Worm (Caenorhabditis elegans) whole organism, young adult: ENCODE results near the gene agl-1.
A peak's percentile ranks its signal among the peaks of the same experiment; 100 is the strongest.

Experiments used
- B0019.2 ChIP-seq: fragments of 200-800 bp; sonication (Bioruptor generic); conservative IDR thresholded peaks from 2 replicates; pipeline ENCODE4 v1.3.6; 2022; ENCODE audit warnings: missing genetic modification reagents, missing genetic modification characterization, missing compliant biosample characterization
- B0035.1 ChIP-seq: sonication (generic microtip); optimal IDR thresholded peaks from 2 replicates; lab custom pipeline; 2016; ENCODE audit warnings: missing genetic modification characterization, mild to moderate bottlenecking, missing compliant biosample characterization, missing genotype, missing genetic modification reagents
- B0336.3 ChIP-seq: fragments of 200-800 bp; sonication (Bioruptor generic); IDR thresholded peaks from 2 replicates; pipeline ENCODE4 v1.3.6; 2022; ENCODE audit warnings: missing genetic modification characterization, missing compliant biosample characterization
- C17E4.6 ChIP-seq: fragments of 200-800 bp; sonication (Bioruptor generic); IDR thresholded peaks from 2 replicates; pipeline ENCODE4 v1.3.6; 2022; ENCODE audit warnings: missing genetic modification reagents, missing genetic modification characterization, missing compliant biosample characterization
- F22D6.2 ChIP-seq: sonication (generic microtip); optimal IDR thresholded peaks from 2 replicates; lab custom pipeline; 2016; ENCODE audit warnings: mild to moderate bottlenecking, missing genetic modification characterization, missing compliant biosample characterization
- F23B12.7 ChIP-seq: sonication (generic microtip); optimal IDR thresholded peaks from 2 replicates; lab custom pipeline; 2017; ENCODE audit warnings: missing genetic modification characterization, mild to moderate bottlenecking, missing compliant biosample characterization, antibody characterized with exemption, moderate library complexity; ENCODE audit not compliant: insufficient read depth
- F33H1.4 ChIP-seq: fragments of 200-800 bp; sonication (Bioruptor generic); IDR thresholded peaks from 2 replicates; pipeline ENCODE4 v1.3.6; 2022; ENCODE audit warnings: missing genetic modification reagents, missing genetic modification characterization, missing compliant biosample characterization
- F39B2.1 ChIP-seq: fragments of 200-800 bp; sonication (Bioruptor generic); IDR thresholded peaks from 2 replicates; pipeline ENCODE4 v1.3.6; 2022; ENCODE audit warnings: missing genetic modification reagents, missing genetic modification characterization, missing compliant biosample characterization
- F57C9.4 ChIP-seq: sonication (generic microtip); optimal IDR thresholded peaks from 2 replicates; lab custom pipeline; 2017; ENCODE audit warnings: mild to moderate bottlenecking, missing genetic modification characterization, missing compliant biosample characterization
- Y56A3A.18 ChIP-seq: fragments of 200-800 bp; sonication (Bioruptor generic); IDR thresholded peaks from 2 replicates; pipeline ENCODE4 v1.3.6; 2022; ENCODE audit warnings: missing genetic modification reagents, missing genetic modification characterization, missing compliant biosample characterization
- Y67H2A.10 ChIP-seq: fragments of 200-800 bp; sonication (Bioruptor generic); conservative IDR thresholded peaks from 2 replicates; pipeline ENCODE4 v1.3.6; 2022; ENCODE audit warnings: missing genetic modification reagents, missing genetic modification characterization, missing compliant biosample characterization
- akir-1 ChIP-seq: fragments of 200-800 bp; sonication (Bioruptor generic); optimal IDR thresholded peaks from 2 replicates; lab custom pipeline; 2018; ENCODE audit warnings: mild to moderate bottlenecking, missing genetic modification characterization, moderate library complexity, missing compliant biosample characterization
- athp-1 ChIP-seq: sonication (generic microtip); optimal IDR thresholded peaks from 2 replicates; lab custom pipeline; 2017; ENCODE audit warnings: mild to moderate bottlenecking, missing genetic modification characterization, missing compliant biosample characterization
- attf-6 ChIP-seq: fragments of 200-800 bp; sonication (Bioruptor generic); IDR thresholded peaks from 2 replicates; pipeline ENCODE4 v1.3.6; 2022; ENCODE audit warnings: missing genetic modification reagents, missing genetic modification characterization, missing compliant biosample characterization
- cebp-2 ChIP-seq: fragments of 200-800 bp; sonication (Bioruptor generic); IDR thresholded peaks from 2 replicates; pipeline ENCODE4 v1.3.6; 2022; ENCODE audit warnings: missing genetic modification characterization, missing compliant biosample characterization
- ceh-27 ChIP-seq: fragments of 200-800 bp; sonication (Bioruptor generic); optimal IDR thresholded peaks from 2 replicates; lab custom pipeline; 2018; ENCODE audit warnings: mild to moderate bottlenecking, missing genetic modification characterization, moderate library complexity, missing compliant biosample characterization
- ceh-79 ChIP-seq: sonication (generic microtip); optimal IDR thresholded peaks from 2 replicates; lab custom pipeline; 2017; ENCODE audit warnings: mild to moderate bottlenecking, missing genetic modification characterization, missing compliant biosample characterization
- ceh-91 ChIP-seq: fragments of 200-800 bp; sonication (Bioruptor generic); IDR thresholded peaks from 2 replicates; pipeline ENCODE4 v1.3.6; 2022; ENCODE audit warnings: missing genetic modification reagents, missing genetic modification characterization, missing compliant biosample characterization
- dox-1 ChIP-seq: fragments of 200-800 bp; sonication (Bioruptor generic); IDR thresholded peaks from 2 replicates; pipeline ENCODE4 v1.3.6; 2022; ENCODE audit warnings: missing genetic modification reagents, missing genetic modification characterization, missing compliant biosample characterization
- egl-44 ChIP-seq: fragments of 200-800 bp; sonication (Bioruptor generic); IDR thresholded peaks from 2 replicates; pipeline ENCODE4 v1.3.6; 2022; ENCODE audit warnings: missing genetic modification reagents, missing genetic modification characterization, missing compliant biosample characterization
- egrh-3 ChIP-seq: fragments of 200-800 bp; sonication (Bioruptor generic); IDR thresholded peaks from 2 replicates; pipeline ENCODE4 v1.3.6; 2022; ENCODE audit warnings: missing genetic modification reagents, missing genetic modification characterization, missing compliant biosample characterization
- ekl-4 ChIP-seq: fragments of 200-800 bp; sonication (Bioruptor generic); IDR thresholded peaks from 2 replicates; pipeline ENCODE4 v1.3.6; 2022; ENCODE audit warnings: missing genetic modification reagents, missing genetic modification characterization, missing compliant biosample characterization
- fkh-3 ChIP-seq: sonication (generic microtip); optimal IDR thresholded peaks from 2 replicates; lab custom pipeline; 2016; ENCODE audit warnings: mild to moderate bottlenecking, missing genetic modification characterization, missing compliant biosample characterization
- hmg-1.2 ChIP-seq: fragments of 200-800 bp; sonication (Bioruptor generic); IDR thresholded peaks from 2 replicates; pipeline ENCODE4 v1.3.6; 2022; ENCODE audit warnings: missing genetic modification reagents, missing genetic modification characterization, missing compliant biosample characterization
- hmg-20 ChIP-seq: fragments of 200-800 bp; sonication (Bioruptor generic); IDR thresholded peaks from 2 replicates; pipeline ENCODE4 v1.3.6; 2022; ENCODE audit warnings: missing genetic modification reagents, missing genetic modification characterization, missing compliant biosample characterization
- hsf-1 ChIP-seq: fragments of 200-800 bp; sonication (Bioruptor generic); IDR thresholded peaks from 2 replicates; pipeline ENCODE4 v1.3.6; 2022; ENCODE audit warnings: missing genetic modification reagents, missing genetic modification characterization, missing compliant biosample characterization
- lag-1 ChIP-seq: fragments of 200-800 bp; sonication (Bioruptor generic); IDR thresholded peaks from 2 replicates; pipeline ENCODE4 v1.3.6; 2022; ENCODE audit warnings: missing genetic modification reagents, missing genetic modification characterization, missing compliant biosample characterization
- lin-35 ChIP-seq, 3 experiments: fragments of 150-350 bp in 2 of 3; sonication (generic microtip) in 1 of 3; optimal IDR thresholded peaks; 2 replicates each; lab custom pipeline; 2014 to 2018; ENCODE audit warnings: missing biosample characterization in 3 of 3, missing genetic modification characterization in 3 of 3, missing genetic modification reagents in 3 of 3
- lin-40 ChIP-seq: sonication (generic microtip); optimal IDR thresholded peaks from 2 replicates; lab custom pipeline; 2016; ENCODE audit warnings: missing genetic modification characterization, mild to moderate bottlenecking, missing compliant biosample characterization, missing genotype, missing genetic modification reagents
- lin-54 ChIP-seq: fragments of 200-800 bp; sonication (Bioruptor generic); optimal IDR thresholded peaks from 2 replicates; lab custom pipeline; 2018; ENCODE audit warnings: mild to moderate bottlenecking, missing genetic modification characterization, missing compliant biosample characterization
- madf-3 ChIP-seq: fragments of 200-800 bp; sonication (Bioruptor generic); IDR thresholded peaks from 2 replicates; pipeline ENCODE4 v1.3.6; 2022; ENCODE audit warnings: missing genetic modification reagents, missing genetic modification characterization, missing compliant biosample characterization
- madf-8 ChIP-seq: fragments of 200-800 bp; sonication (Bioruptor generic); conservative IDR thresholded peaks from 2 replicates; pipeline ENCODE4 v1.3.6; 2022; ENCODE audit warnings: missing genetic modification reagents, missing genetic modification characterization, missing compliant biosample characterization
- mes-4 ChIP-seq: sonication (generic microtip); optimal IDR thresholded peaks from 2 replicates; lab custom pipeline; 2016; ENCODE audit warnings: missing genotype, missing genetic modification characterization, missing compliant biosample characterization
- nhr-120 ChIP-seq: fragments of 200-800 bp; sonication (Bioruptor generic); IDR thresholded peaks from 2 replicates; pipeline ENCODE4 v1.3.6; 2022; ENCODE audit warnings: missing genetic modification characterization, missing compliant biosample characterization
- nhr-179 ChIP-seq: sonication (generic microtip); optimal IDR thresholded peaks from 2 replicates; lab custom pipeline; 2016; ENCODE audit warnings: mild to moderate bottlenecking, missing genetic modification characterization, missing compliant biosample characterization
- nhr-80 ChIP-seq: sonication (generic microtip); optimal IDR thresholded peaks from 2 replicates; lab custom pipeline; 2016; ENCODE audit warnings: missing genetic modification characterization, missing compliant biosample characterization
- nhr-90 ChIP-seq: sonication (generic microtip); optimal IDR thresholded peaks from 2 replicates; lab custom pipeline; 2016; ENCODE audit warnings: missing genotype, mild to moderate bottlenecking, missing genetic modification characterization, missing compliant biosample characterization
- pbrm-1 ChIP-seq: fragments of 200-800 bp; sonication (Bioruptor generic); IDR thresholded peaks from 2 replicates; pipeline ENCODE4 v1.3.6; 2022; ENCODE audit warnings: missing genetic modification reagents, missing genetic modification characterization, missing compliant biosample characterization
- rec-8 ChIP-seq, 2 experiments: sonication (generic microtip); optimal IDR thresholded peaks; 2 replicates each; lab custom pipeline; 2016; ENCODE audit warnings: mild to moderate bottlenecking in 2 of 2, missing genetic modification characterization in 2 of 2, missing genetic modification reagents in 2 of 2, missing genotype in 2 of 2, missing biosample characterization in 1 of 2, missing compliant biosample characterization in 1 of 2, moderate library complexity in 1 of 2
- repo-1 ChIP-seq: sonication (generic microtip); optimal IDR thresholded peaks from 2 replicates; lab custom pipeline; 2017; ENCODE audit warnings: mild to moderate bottlenecking, missing genetic modification characterization, missing compliant biosample characterization
- rpc-1 ChIP-seq, 2 experiments: fragments of 150-350 bp in 1 of 2; sonication (generic microtip) in 1 of 2; optimal IDR thresholded peaks; 2 replicates each; lab custom pipeline; 2014 to 2018; ENCODE audit warnings: missing biosample characterization in 1 of 2, missing genetic modification characterization in 1 of 2, missing genetic modification reagents in 1 of 2, missing genotype in 1 of 2
- snpc-1.3 ChIP-seq: sonication (generic microtip); optimal IDR thresholded peaks from 2 replicates; lab custom pipeline; 2017; ENCODE audit warnings: missing genetic modification characterization, mild to moderate bottlenecking, missing compliant biosample characterization, antibody characterized with exemption, moderate library complexity, missing genotype, missing genetic modification reagents; ENCODE audit not compliant: insufficient read depth
- snpc-3.4 ChIP-seq: sonication (generic microtip); optimal IDR thresholded peaks from 2 replicates; lab custom pipeline; 2017; ENCODE audit warnings: missing genetic modification characterization, mild to moderate bottlenecking, missing compliant biosample characterization, antibody characterized with exemption, moderate library complexity, missing genotype, missing genetic modification reagents
- snpc-4 ChIP-seq, 5 experiments: fragments of 150-350 bp in 1 of 5; sonication (generic microtip) in 4 of 5; optimal IDR thresholded peaks; 2 replicates each; lab custom pipeline; 2014 to 2018; ENCODE audit warnings: missing genetic modification characterization in 5 of 5, missing biosample characterization in 3 of 5, antibody characterized with exemption in 2 of 5, mild to moderate bottlenecking in 2 of 5, missing compliant biosample characterization in 2 of 5, missing genotype in 2 of 5, moderate library complexity in 2 of 5, missing genetic modification reagents in 1 of 5
- tlf-1 ChIP-seq: fragments of 200-800 bp; sonication (Bioruptor generic); optimal IDR thresholded peaks from 2 replicates; lab custom pipeline; 2018; ENCODE audit warnings: mild to moderate bottlenecking, missing genetic modification characterization, missing compliant biosample characterization
- zfh-2 ChIP-seq: fragments of 200-800 bp; sonication (Bioruptor generic); conservative IDR thresholded peaks from 2 replicates; pipeline ENCODE4 v1.3.6; 2022; ENCODE audit warnings: missing genetic modification reagents, missing genetic modification characterization, missing compliant biosample characterization

Gene agl-1

DNA sequence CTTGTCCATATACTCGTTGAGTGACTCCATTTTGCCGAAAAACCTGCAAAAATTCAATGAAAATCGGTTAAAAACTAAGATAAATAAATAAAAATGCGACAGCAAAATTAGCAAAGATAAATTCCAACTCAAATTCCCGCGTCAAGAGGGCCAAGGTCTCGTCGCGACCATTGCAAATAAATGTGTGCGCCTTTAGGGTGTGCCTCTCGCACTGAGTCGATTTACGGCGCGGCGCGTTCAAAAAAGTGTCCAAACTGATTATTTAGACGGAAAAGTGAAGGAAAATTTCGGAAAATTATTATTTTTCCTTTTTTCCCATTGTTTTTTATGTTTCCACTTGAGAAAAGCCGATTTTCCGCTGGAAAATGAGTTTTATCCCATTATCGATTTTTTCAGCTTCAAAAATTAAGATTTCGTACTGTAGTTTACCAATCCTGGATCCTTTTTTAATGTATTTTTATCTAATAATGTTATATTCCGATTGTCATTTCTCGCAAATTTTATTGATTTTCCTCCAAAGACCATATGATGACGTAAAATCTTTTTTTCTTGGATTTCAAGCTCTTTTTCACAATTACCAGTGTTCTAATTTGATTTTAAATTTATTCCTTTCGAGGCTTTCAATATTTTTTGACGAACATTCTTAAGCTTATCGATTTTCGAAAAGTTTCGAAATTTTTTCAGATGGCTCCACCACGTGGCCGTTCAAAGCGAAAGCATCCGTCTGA, 32.3 kb upstream of the agl-1 start, which contains the start of the genes kbp-3 and nurf-1 (continued):
- TF ChIP-seq F22D6.2, result no peak
- no peak for TF ChIP-seq cebp-2 (GFP tag; lab: Robert Waterston, UW)
- no peak for TF ChIP-seq nhr-179
- TF ChIP-seq ceh-91, result no peak; the same call in 1 of the 2 replicates
- TF ChIP-seq nhr-120 (GFP tag; lab: Robert Waterston, UW), result no peak
- no peak for TF ChIP-seq lag-1 (GFP tag; lab: Robert Waterston, UW)
- no peak for TF ChIP-seq lin-40 (tag; lab: Kevin White, UChicago)
- TF ChIP-seq fkh-3 (tag; lab: Kevin White, UChicago), result no peak
- TF ChIP-seq snpc-4 (GFP tag; optimal IDR thresholded peaks at IDR 0.05; lab: Kevin White, UChicago), result no peak
- no peak for TF ChIP-seq snpc-4 (tag; optimal IDR thresholded peaks at IDR 0.05; lab: Kevin White, UChicago)
- TF ChIP-seq nhr-80 (tag; lab: Kevin White, UChicago), result peak; percentile 17
- TF ChIP-seq F39B2.1, result no peak
- TF ChIP-seq akir-1 (GFP tag; lab: Kevin White, UChicago), result no peak
- no peak for TF ChIP-seq hsf-1 (GFP tag; lab: Robert Waterston, UW)
- TF ChIP-seq F57C9.4, result no peak
- TF ChIP-seq mes-4 (tag; lab: Kevin White, UChicago), result no peak
- TF ChIP-seq attf-6 (GFP tag; lab: Robert Waterston, UW), result no peak
- peak; percentile 60 for TF ChIP-seq F23B12.7 (tag; lab: Kevin White, UChicago)
- no peak for TF ChIP-seq madf-3 (GFP tag; lab: Robert Waterston, UW)
- no peak for TF ChIP-seq repo-1 (tag; lab: Kevin White, UChicago)
- TF ChIP-seq hmg-1.2 (GFP tag; lab: Robert Waterston, UW), result peak; percentile 22; the same call in 1 of the 2 replicates
- no peak for TF ChIP-seq rpc-1 (optimal IDR thresholded peaks at IDR 0.05; lab: Kevin White, UChicago)
- TF ChIP-seq rpc-1 (tag; optimal IDR thresholded peaks at IDR 0.05; lab: Kevin White, UChicago), result no peak
- no peak for TF ChIP-seq madf-8
- TF ChIP-seq ekl-4 (GFP tag; lab: Robert Waterston, UW), result no peak
- TF ChIP-seq athp-1 (tag; lab: Kevin White, UChicago), result no peak
- TF ChIP-seq hmg-20, result no peak
- TF ChIP-seq Y67H2A.10 (GFP tag; lab: Robert Waterston, UW), result no peak
- no peak for TF ChIP-seq C17E4.6
- no peak for TF ChIP-seq ceh-27 (GFP tag; lab: Kevin White, UChicago)
- no peak for TF ChIP-seq B0336.3 (GFP tag; lab: Robert Waterston, UW)
- TF ChIP-seq lin-35 (GFP tag; optimal IDR thresholded peaks at IDR 0.05; lab: Kevin White, UChicago), result peak in 1 of 3 experiments; percentile 56
- TF ChIP-seq snpc-3.4 (tag; lab: Kevin White, UChicago), result no peak
- no peak for TF ChIP-seq B0035.1
- TF ChIP-seq Y56A3A.18, result no peak
- TF ChIP-seq pbrm-1 (GFP tag; lab: Robert Waterston, UW), result no peak
- TF ChIP-seq B0019.2 (GFP tag; lab: Robert Waterston, UW), result no peak
- TF ChIP-seq tlf-1 (GFP tag; lab: Kevin White, UChicago), result no peak
- peak; percentile 85 for TF ChIP-seq F33H1.4 (GFP tag; lab: Robert Waterston, UW)
- TF ChIP-seq egl-44 (GFP tag; lab: Robert Waterston, UW), result no peak
- no peak for TF ChIP-seq snpc-1.3 (tag; lab: Kevin White, UChicago)
- TF ChIP-seq rec-8 (tag; optimal IDR thresholded peaks at IDR 0.05; lab: Kevin White, UChicago), result no peak
- no peak for TF ChIP-seq nhr-90 (tag; lab: Kevin White, UChicago)
- peak; percentile 79 for TF ChIP-seq lin-54 (GFP tag; lab: Kevin White, UChicago)
- TF ChIP-seq zfh-2, result no peak
- no peak for TF ChIP-seq ceh-79 (tag; lab: Kevin White, UChicago)
- TF ChIP-seq egrh-3 (GFP tag; lab: Robert Waterston, UW), result no peak
- TF ChIP-seq dox-1, result peak; percentile 78
